Worm (Caenorhabditis elegans): Measurements from ENCODE around the gene ptr-14.

The ptr-14 gene

DNA sequence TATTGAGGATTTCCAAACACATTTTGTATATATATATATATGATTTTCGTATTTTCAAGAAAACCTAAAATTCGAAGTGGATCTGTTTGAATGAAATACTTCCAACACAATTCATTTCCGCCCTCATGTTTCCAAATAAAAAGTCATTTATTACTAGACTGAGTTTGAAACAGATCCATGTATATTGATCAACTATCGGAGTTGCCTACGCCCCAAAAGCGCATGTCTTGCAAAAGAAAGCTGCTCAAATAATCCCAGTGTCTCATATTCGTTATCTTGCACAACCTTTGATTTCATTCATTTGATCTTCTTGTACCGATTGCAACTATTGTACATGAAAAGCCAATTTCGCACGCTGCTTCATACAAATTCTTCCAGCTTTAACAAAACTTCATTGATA is 12.6 kb upstream of the ptr-14 start, which contains the start of gene R09H10.2:
Gene R09H10.2 (plus strand): TSS at position 301 of the 400 bp plus-strand sequence.
- TF ChIP-seq ztf-25 (GFP tag; IDR thresholded peaks at IDR 0.05) (no peak), mxl-1 (tag; optimal IDR thresholded peaks at IDR 0.05) (no peak), rpc-1 (optimal IDR thresholded peaks at IDR 0.05) (no peak), rpc-1 (tag; optimal IDR thresholded peaks at IDR 0.05) (no peak), aptf-3 (GFP tag; IDR thresholded peaks at IDR 0.05) (no peak), ekl-4 (GFP tag; IDR thresholded peaks at IDR 0.05) (no peak), repo-1 (tag; optimal IDR thresholded peaks at IDR 0.05) (no peak), let-526 (GFP tag; IDR thresholded peaks at IDR 0.05) (no peak), ztf-3 (GFP tag; optimal IDR thresholded peaks at IDR 0.05) (no peak), snpc-4 (GFP tag; optimal IDR thresholded peaks at IDR 0.05) (no peak), snpc-4 (tag; optimal IDR thresholded peaks at IDR 0.05) (no peak), F10E7.11 (tag; optimal IDR thresholded peaks at IDR 0.05) (no peak), nfya-1 (tag; optimal IDR thresholded peaks at IDR 0.05; ENCODE audit: borderline replicate concordance, insufficient read depth) (no peak)

DNA sequence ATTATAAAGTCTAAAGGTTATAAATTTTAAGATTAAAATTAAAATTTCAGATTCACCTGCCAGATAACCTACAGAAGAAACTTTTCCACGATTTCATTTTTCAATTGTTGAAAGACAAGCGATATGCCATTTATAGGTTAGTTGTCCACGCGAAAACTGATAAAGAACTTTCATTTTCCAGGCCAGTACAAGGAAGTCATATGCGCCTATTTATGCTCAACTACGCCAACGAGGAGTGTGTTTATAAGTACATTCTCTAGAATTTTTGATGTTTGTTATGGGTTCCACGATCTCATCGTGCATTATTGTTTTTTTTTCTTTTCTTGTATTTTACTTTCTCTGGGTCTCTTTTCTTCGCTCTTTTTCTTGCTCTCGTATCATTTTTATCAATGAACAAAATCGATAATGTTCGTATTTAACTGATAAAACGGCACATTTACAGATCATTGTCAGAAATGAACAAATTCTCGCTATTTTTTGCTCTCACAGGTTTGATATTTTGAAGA is 8.6 kb upstream of the ptr-14 start, which contains the start of gene R09H10.3:
Gene R09H10.3 (plus strand): TSS at position 456 of the 506 bp plus-strand sequence.
- TF ChIP-seq ceh-27 (GFP tag; optimal IDR thresholded peaks at IDR 0.05), result no peak
- no peak for TF ChIP-seq bed-1 (GFP tag; IDR thresholded peaks at IDR 0.05)
- no peak for TF ChIP-seq zim-3 (tag; optimal IDR thresholded peaks at IDR 0.05)
- TF ChIP-seq ztf-22 (GFP tag; optimal IDR thresholded peaks at IDR 0.05), result no peak
- peak in 1 of 2 experiments; percentile 1 for TF ChIP-seq let-607 (tag; optimal IDR thresholded peaks at IDR 0.05)
- TF ChIP-seq nhr-80 (tag; optimal IDR thresholded peaks at IDR 0.05), result peak; percentile 75
- no peak for TF ChIP-seq B0261.1 (tag; optimal IDR thresholded peaks at IDR 0.05)

DNA sequence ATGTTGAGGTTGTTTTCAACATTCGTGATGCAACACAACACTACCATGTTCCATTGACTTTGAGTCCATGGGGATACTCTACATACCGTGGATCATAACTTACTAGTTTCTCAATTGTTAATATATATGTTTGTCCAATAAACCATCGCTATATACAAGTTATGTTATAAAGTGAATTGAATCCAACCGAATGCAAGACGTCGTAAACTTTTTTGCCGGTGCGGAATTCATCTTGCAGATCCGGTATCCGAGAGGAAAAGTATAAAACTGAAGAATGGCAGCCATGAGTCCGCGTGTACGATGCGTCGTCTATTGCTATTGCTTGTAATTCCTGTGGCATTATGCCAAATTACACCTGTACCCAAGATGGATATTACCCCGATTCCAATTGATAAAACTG is 7.0 kb upstream of the ptr-14 start, which contains the start of gene R09H10.6:
Gene R09H10.6 (plus strand): TSS at position 301 of the 400 bp plus-strand sequence.
- no peak for TF ChIP-seq Y95B8A.8 (GFP tag; IDR thresholded peaks at IDR 0.05)
- no peak for TF ChIP-seq somi-1 (GFP tag; optimal IDR thresholded peaks at IDR 0.05)
- no peak for TF ChIP-seq rec-8 (tag; optimal IDR thresholded peaks at IDR 0.05)

DNA sequence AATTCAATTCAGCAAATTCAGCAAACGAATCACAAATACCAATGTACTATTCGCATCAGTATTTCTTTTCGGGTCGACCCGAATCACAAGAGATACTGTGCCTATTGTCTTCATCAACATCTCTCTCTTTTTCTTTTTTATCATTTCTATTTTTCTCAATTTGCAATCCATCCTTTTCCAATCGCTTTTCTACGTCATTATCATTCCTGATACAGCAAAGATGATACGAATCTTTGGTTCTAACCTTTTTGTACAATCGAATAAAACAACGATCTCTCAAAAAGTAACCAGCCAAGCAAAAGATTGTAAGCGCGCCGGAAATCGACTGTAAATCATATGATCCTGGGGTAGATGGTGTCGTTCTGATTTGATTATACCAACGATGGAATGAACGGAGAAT is 5.3 kb upstream of the ptr-14 start:
- TF ChIP-seq aptf-2 (GFP tag; conservative IDR thresholded peaks at IDR 0.05) (no peak), F10E7.11 (tag; optimal IDR thresholded peaks at IDR 0.05) (no peak)

DNA sequence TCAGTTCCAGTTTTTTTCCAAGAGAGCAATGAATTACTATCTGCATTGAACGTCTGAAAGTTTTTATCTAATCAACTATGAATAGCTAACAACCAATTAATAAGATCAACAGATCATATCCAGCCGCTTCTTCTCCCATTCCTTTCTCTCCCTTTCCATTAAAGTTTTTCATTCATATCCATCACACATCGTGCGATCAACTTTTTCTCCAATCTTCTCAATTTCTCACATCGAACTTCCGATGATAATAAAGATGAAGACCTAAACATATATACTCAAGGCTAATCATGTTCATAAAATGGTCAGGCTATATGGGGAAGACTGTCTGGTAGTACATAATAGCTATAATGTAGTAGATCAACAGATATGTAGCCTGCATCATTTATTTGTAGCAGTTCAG is 2.9 kb upstream of the ptr-14 start:
- TF ChIP-seq F52B5.7 (tag; optimal IDR thresholded peaks at IDR 0.05), result no peak

DNA sequence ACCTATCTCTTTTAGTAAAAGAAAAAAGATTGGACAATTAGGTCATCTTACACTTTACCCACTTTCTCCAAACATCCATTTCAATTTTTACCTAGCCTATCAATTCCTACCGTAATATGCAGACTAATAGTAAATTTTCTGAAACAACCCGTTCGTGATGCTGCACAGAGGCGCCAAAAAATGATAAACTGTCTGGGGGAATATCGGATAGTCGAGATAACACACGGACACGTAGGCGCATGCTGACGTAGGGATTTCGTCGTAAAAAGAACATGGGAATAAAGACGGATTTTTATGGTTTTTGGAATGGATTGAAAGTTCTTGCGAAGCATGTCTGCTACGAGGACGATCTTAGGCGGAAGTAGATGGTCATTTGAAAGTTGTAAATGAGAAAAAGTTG is 1.1 kb downstream of the ptr-14 start:
- TF ChIP-seq egrh-3 (GFP tag; IDR thresholded peaks at IDR 0.05) (no peak), zim-3 (tag; optimal IDR thresholded peaks at IDR 0.05) (no peak), hmg-20 (GFP tag; IDR thresholded peaks at IDR 0.05) (no peak), attf-6 (GFP tag; IDR thresholded peaks at IDR 0.05) (no peak), ceh-100 (GFP tag; IDR thresholded peaks at IDR 0.05) (no peak), F57C9.4 (tag; optimal IDR thresholded peaks at IDR 0.05) (no peak), unc-62 (GFP tag; optimal IDR thresholded peaks at IDR 0.05) (no peak), dox-1 (GFP tag; IDR thresholded peaks at IDR 0.05) (no peak), lsy-27 (tag; optimal IDR thresholded peaks at IDR 0.05; ENCODE audit: borderline replicate concordance, insufficient read depth) (no peak), K11D2.4 (GFP tag; IDR thresholded peaks at IDR 0.05) (no peak), B0261.1 (tag; optimal IDR thresholded peaks at IDR 0.05) (no peak), unc-130 (GFP tag; optimal IDR thresholded peaks at IDR 0.05) (no peak), attf-5 (GFP tag; optimal IDR thresholded peaks at IDR 0.05) (no peak), bed-1 (GFP tag; IDR thresholded peaks at IDR 0.05) (no peak), akir-1 (GFP tag; optimal IDR thresholded peaks at IDR 0.05) (no peak), Y95B8A.8 (GFP tag; IDR thresholded peaks at IDR 0.05) (no peak)
